Worm (Caenorhabditis elegans): ENCODE measurements around the gene srh-82.

The srh-82 gene

ce11 chrV:123513-123912 is 21.4 kb upstream of the srh-82 start:
- TF ChIP-seq lin-26 (GFP tag; IDR thresholded peaks at IDR 0.05) (no peak), madf-3 (GFP tag; IDR thresholded peaks at IDR 0.05) (0 out of 2 replicates have a peak, but pooled peaks have one; percentile 51), B0336.3 (GFP tag; IDR thresholded peaks at IDR 0.05) (no peak), hmg-1.2 (GFP tag; IDR thresholded peaks at IDR 0.05) (no peak), mxl-1 (tag; optimal IDR thresholded peaks at IDR 0.05) (no peak), akir-1 (GFP tag; optimal IDR thresholded peaks at IDR 0.05) (no peak), die-1 (tag; optimal IDR thresholded peaks at IDR 0.05) (no peak), ztf-26 (tag; optimal IDR thresholded peaks at IDR 0.05) (peak; percentile 2), ztf-3 (GFP tag; optimal IDR thresholded peaks at IDR 0.05) (no peak), unc-62 (GFP tag; optimal IDR thresholded peaks at IDR 0.05) (peak; percentile 22), cebp-1 (GFP tag; IDR thresholded peaks at IDR 0.05) (peak; percentile 59; the same call in 1 of the 2 replicates), cebp-1 (tag; optimal IDR thresholded peaks at IDR 0.05) (peak; percentile 85), pha-4 (tag; optimal IDR thresholded peaks at IDR 0.05) (no peak), athp-1 (tag; optimal IDR thresholded peaks at IDR 0.05) (no peak), attf-5 (GFP tag; optimal IDR thresholded peaks at IDR 0.05) (peak; percentile 57), ceh-79 (tag; optimal IDR thresholded peaks at IDR 0.05) (peak; percentile 30), egl-44 (GFP tag; IDR thresholded peaks at IDR 0.05) (no peak), snpc-4 (GFP tag; optimal IDR thresholded peaks at IDR 0.05) (no peak), snpc-4 (tag; optimal IDR thresholded peaks at IDR 0.05) (peak in 1 of 4 experiments; percentile 15), let-607 (tag; optimal IDR thresholded peaks at IDR 0.05) (peak; percentile 97 to 99), nhr-80 (tag; optimal IDR thresholded peaks at IDR 0.05) (peak; percentile 27)

- no peak for TF ChIP-seq ztf-25 (GFP tag; IDR thresholded peaks at IDR 0.05)
- TF ChIP-seq madf-6 (GFP tag; IDR thresholded peaks at IDR 0.05), result peak; percentile 48
- peak; percentile 8 for TF ChIP-seq F49E8.2 (tag; optimal IDR thresholded peaks at IDR 0.05; ENCODE audit: insufficient read depth)
- TF ChIP-seq let-607 (tag; optimal IDR thresholded peaks at IDR 0.05), result no peak
- TF ChIP-seq snpc-1.1 (tag; optimal IDR thresholded peaks at IDR 0.05; ENCODE audit: insufficient read depth), result no peak
- TF ChIP-seq pbrm-1 (GFP tag; IDR thresholded peaks at IDR 0.05), result 0 out of 2 replicates have a peak, but pooled peaks have one; percentile 14
- TF ChIP-seq lsl-1 (GFP tag; optimal IDR thresholded peaks at IDR 0.05), result peak; percentile 11
Observed at ce11 chrV:123915-124314, 21.0 kb upstream of the srh-82 start.

- peak; percentile 100 for TF ChIP-seq hmg-1.2 (GFP tag; IDR thresholded peaks at IDR 0.05)
- peak; percentile 59 for TF ChIP-seq snpc-3.4 (tag; optimal IDR thresholded peaks at IDR 0.05)
- peak; percentile 27 for TF ChIP-seq ztf-26 (tag; optimal IDR thresholded peaks at IDR 0.05)
- TF ChIP-seq ceh-27 (GFP tag; optimal IDR thresholded peaks at IDR 0.05), result no peak
- no peak for TF ChIP-seq atf-7 (tag; optimal IDR thresholded peaks at IDR 0.05)
- no peak for TF ChIP-seq hrde-1 (tag; optimal IDR thresholded peaks at IDR 0.05; ENCODE audit: borderline replicate concordance)
- TF ChIP-seq lsl-1 (GFP tag; optimal IDR thresholded peaks at IDR 0.05), result peak; percentile 68
- peak; percentile 50; the same call in 1 of the 2 replicates for TF ChIP-seq F33H1.4 (GFP tag; IDR thresholded peaks at IDR 0.05)
- TF ChIP-seq F22D6.2 (tag; optimal IDR thresholded peaks at IDR 0.05), result no peak
- TF ChIP-seq C06A6.2 (GFP tag; conservative IDR thresholded peaks at IDR 0.05), result no peak
- peak in 1 of 3 experiments; percentile 52 for TF ChIP-seq lin-35 (GFP tag; optimal IDR thresholded peaks at IDR 0.05)
- TF ChIP-seq ekl-4 (GFP tag; IDR thresholded peaks at IDR 0.05), result peak; percentile 56; the same call in 1 of the 2 replicates
- peak; percentile 76 for TF ChIP-seq lin-40 (tag; optimal IDR thresholded peaks at IDR 0.05)
- peak; percentile 7 for TF ChIP-seq F23B12.7 (tag; optimal IDR thresholded peaks at IDR 0.05; ENCODE audit: insufficient read depth)
- no peak for TF ChIP-seq Y79H2A.3 (GFP tag; conservative IDR thresholded peaks at IDR 0.05)
- peak; percentile 75 for TF ChIP-seq lin-54 (GFP tag; optimal IDR thresholded peaks at IDR 0.05)
- no peak for TF ChIP-seq aptf-2 (GFP tag; conservative IDR thresholded peaks at IDR 0.05)
- peak; percentile 57 for TF ChIP-seq attf-5 (GFP tag; optimal IDR thresholded peaks at IDR 0.05)
- TF ChIP-seq Y95B8A.8 (GFP tag; IDR thresholded peaks at IDR 0.05), result peak; percentile 71; the same call in 1 of the 2 replicates
- no peak for TF ChIP-seq mes-4 (tag; optimal IDR thresholded peaks at IDR 0.05)
- no peak for TF ChIP-seq let-526 (GFP tag; IDR thresholded peaks at IDR 0.05)
- no peak for TF ChIP-seq madf-10 (tag; optimal IDR thresholded peaks at IDR 0.05)
- no peak for TF ChIP-seq ceh-40 (GFP tag; IDR thresholded peaks at IDR 0.05)
Observed at ce11 chrV:126610-127009, 18.3 kb upstream of the srh-82 start, which contains the start of gene W03F9.1. W03F9.1 (minus strand) TSS chrV:126718.

All from whole organism, young adult.